Worm (Caenorhabditis elegans) whole organism, L2 larva: ENCODE measurements around the gene T03G6.7.

Source experiments
- alr-1 ChIP-seq: fragments of 150-350 bp; optimal IDR thresholded peaks from 2 replicates; lab custom pipeline; 2014; ENCODE audit warnings: missing biosample characterization, missing genetic modification characterization
- crh-2 ChIP-seq: sonication (generic microtip); optimal IDR thresholded peaks from 2 replicates; lab custom pipeline; 2017; ENCODE audit warnings: missing biosample characterization, missing genetic modification characterization
- egl-27 ChIP-seq: sonication (generic microtip); optimal IDR thresholded peaks from 3 replicates; lab custom pipeline; 2017; ENCODE audit warnings: missing biosample characterization, missing genetic modification reagents, missing genetic modification characterization
- elt-3 ChIP-seq: sonication (generic microtip); optimal IDR thresholded peaks from 2 replicates; lab custom pipeline; 2017; ENCODE audit warnings: missing biosample characterization, missing genetic modification characterization
- fos-1 ChIP-seq: fragments of 150-350 bp; optimal IDR thresholded peaks from 2 replicates; lab custom pipeline; 2014; ENCODE audit warnings: missing biosample characterization, missing genetic modification characterization
- lin-39 ChIP-seq: fragments of 150-350 bp; optimal IDR thresholded peaks from 2 replicates; lab custom pipeline; 2014; ENCODE audit warnings: missing biosample characterization, missing genetic modification reagents, missing genetic modification characterization
- lsy-2 ChIP-seq, 2 experiments: fragments of 150-350 bp in 1 of 2; sonication (generic microtip) in 1 of 2; optimal IDR thresholded peaks; 2 replicates each; lab custom pipeline; 2014 to 2017; ENCODE audit warnings: missing biosample characterization in 2 of 2, missing genetic modification characterization in 2 of 2
- mbf-1 ChIP-seq: sonication (generic microtip); optimal IDR thresholded peaks from 2 replicates; lab custom pipeline; 2017; ENCODE audit warnings: missing biosample characterization, missing genetic modification characterization
- nhr-11 ChIP-seq: fragments of 150-350 bp; optimal IDR thresholded peaks from 2 replicates; lab custom pipeline; 2014; ENCODE audit warnings: missing biosample characterization, missing genetic modification characterization
- nhr-21 ChIP-seq: fragments of 150-350 bp; optimal IDR thresholded peaks from 2 replicates; lab custom pipeline; 2014; ENCODE audit warnings: missing biosample characterization, missing genetic modification characterization
- nhr-25 ChIP-seq: fragments of 150-350 bp; sonication (generic microtip); optimal IDR thresholded peaks from 3 replicates; lab custom pipeline; 2014; ENCODE audit warnings: missing biosample characterization, missing genetic modification characterization
- sma-9 ChIP-seq, 2 experiments: fragments of 150-350 bp in 1 of 2; sonication (generic microtip) in 1 of 2; optimal IDR thresholded peaks; 2 replicates each; lab custom pipeline; 2014 to 2016; ENCODE audit warnings: missing genetic modification characterization in 2 of 2, mild to moderate bottlenecking in 1 of 2, missing biosample characterization in 1 of 2, missing compliant biosample characterization in 1 of 2, missing genetic modification reagents in 1 of 2, moderate library complexity in 1 of 2
- snpc-4 ChIP-seq: fragments of 150-350 bp; optimal IDR thresholded peaks from 2 replicates; lab custom pipeline; 2014; ENCODE audit warnings: missing biosample characterization, missing genetic modification characterization
- unc-39 ChIP-seq: fragments of 150-350 bp; optimal IDR thresholded peaks from 2 replicates; lab custom pipeline; 2014; ENCODE audit warnings: missing biosample characterization, missing genetic modification characterization

ce11 chrX:2544645-2545044 lies 49.2 kb upstream of the T03G6.7 start:
- TF ChIP-seq alr-1 (tag; lab: Kevin White, UChicago) = no peak
- TF ChIP-seq nhr-21 (tag; lab: Kevin White, UChicago) = no peak
- TF ChIP-seq elt-3 (tag; lab: Kevin White, UChicago) = no peak
- TF ChIP-seq snpc-4 = no peak
- TF ChIP-seq nhr-25 (tag; lab: Kevin White, UChicago) = no peak
- TF ChIP-seq unc-39 = no peak
- no peak for TF ChIP-seq nhr-11 (tag; lab: Kevin White, UChicago)
- TF ChIP-seq crh-2 (tag; lab: Kevin White, UChicago) = peak; percentile 79
- no peak for TF ChIP-seq lin-39 (tag; lab: Kevin White, UChicago)
- peak; percentile 66 for TF ChIP-seq fos-1 (tag; lab: Kevin White, UChicago)
- TF ChIP-seq lsy-2 (tag; optimal IDR thresholded peaks at IDR 0.05; lab: Kevin White, UChicago) = no peak
- TF ChIP-seq mbf-1 (tag; lab: Kevin White, UChicago) = no peak
- no peak for TF ChIP-seq egl-27 (tag; lab: Kevin White, UChicago)
- TF ChIP-seq sma-9 (GFP tag; optimal IDR thresholded peaks at IDR 0.05; lab: Kevin White, UChicago) = peak; percentile 5
- TF ChIP-seq sma-9 (tag; optimal IDR thresholded peaks at IDR 0.05; lab: Kevin White, UChicago) = no peak
